Fruit fly (Drosophila melanogaster): Measurements from ENCODE around the gene Ranbp16.

Ranbp16 gene

DNA sequence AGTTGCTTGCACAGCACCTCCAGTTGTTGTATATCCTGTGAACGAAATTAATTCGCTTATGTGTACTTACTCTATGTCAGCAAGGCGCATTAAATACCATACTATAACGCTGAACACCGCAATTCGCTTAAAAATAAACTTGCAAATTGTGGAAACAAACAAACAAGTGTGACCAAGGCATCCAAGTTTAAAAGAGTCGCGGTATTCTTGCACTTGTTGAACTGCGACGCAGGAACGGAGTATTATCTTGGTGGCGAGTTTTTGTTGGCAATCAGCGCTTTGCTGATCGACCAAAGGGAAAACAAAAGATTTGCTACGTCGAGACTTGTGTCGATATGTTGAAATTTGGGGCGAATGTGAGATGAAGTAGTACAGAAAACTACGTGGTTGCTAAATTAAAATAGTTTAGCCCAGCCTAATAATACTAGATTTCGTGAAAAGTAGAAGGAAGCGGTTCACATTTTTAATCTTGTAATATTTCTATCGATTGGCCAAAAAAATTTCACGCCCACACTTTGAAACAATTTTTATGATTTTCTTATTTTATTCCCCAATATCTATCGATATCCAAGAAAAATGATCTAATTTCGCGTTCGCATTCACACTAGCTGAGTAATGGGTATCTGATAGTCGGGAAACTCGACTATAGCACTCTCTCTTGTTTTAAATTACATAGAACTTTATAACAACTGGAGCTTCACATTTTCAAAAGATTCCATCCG, at the start of gene Ranbp16:
Gene Ranbp16, minus strand, starts transcription at position 364 of the 722 bp plus-strand sequence.
- TF ChIP-seq CG17801 (GFP tag; optimal IDR thresholded peaks at IDR 0.05; ENCODE audit: partially characterized antibody), result no peak

DNA sequence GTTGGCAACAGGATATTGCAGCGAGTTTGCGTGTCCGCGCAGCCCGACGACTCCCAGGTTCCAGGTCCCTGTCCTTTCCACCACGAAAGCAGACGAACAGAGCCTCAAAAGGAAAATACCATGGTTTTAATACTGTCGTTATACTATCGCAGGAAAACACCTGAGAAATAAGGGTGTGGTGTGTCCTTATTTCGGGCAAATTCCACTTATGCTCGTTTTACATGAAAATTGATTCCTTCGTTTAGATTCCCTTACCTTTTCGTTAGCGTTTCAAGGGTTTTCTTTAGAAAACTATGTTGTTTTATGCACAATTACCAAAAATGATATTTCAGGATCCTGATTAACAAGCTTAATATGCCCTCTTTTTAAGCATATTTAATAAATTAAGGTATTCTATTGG, 49.2 kb upstream of the Ranbp16 start, which contains the start of gene Cep164:
Gene Cep164, minus strand, starts transcription at position 101 of the 400 bp plus-strand sequence.
- TF ChIP-seq CG17801 (GFP tag; optimal IDR thresholded peaks at IDR 0.05; ENCODE audit: partially characterized antibody), result no peak

DNA sequence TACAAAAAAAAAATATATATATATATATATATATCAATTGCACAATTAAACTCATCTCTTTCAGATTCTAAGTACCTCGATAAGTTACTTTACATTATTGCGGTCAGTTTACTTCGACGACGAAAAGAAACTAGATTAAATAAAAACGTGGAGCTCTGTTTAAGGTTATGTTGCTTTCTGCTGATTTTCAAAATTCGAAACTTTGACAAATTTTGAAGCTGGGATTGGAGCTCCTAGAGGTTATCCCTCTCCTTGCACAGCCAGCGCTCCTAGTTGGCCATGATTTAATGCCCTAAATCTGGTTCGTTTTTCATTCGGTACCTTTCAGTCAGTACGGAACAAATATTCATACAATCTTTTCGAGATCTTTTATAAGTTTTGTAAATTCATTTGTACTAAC, 42.9 kb upstream of the Ranbp16 start, which contains the start of gene CG42766:
Gene CG42766, plus strand, starts transcription at position 301 of the 400 bp plus-strand sequence.
- TF ChIP-seq CG17801 (GFP tag; optimal IDR thresholded peaks at IDR 0.05; ENCODE audit: partially characterized antibody), result no peak

DNA sequence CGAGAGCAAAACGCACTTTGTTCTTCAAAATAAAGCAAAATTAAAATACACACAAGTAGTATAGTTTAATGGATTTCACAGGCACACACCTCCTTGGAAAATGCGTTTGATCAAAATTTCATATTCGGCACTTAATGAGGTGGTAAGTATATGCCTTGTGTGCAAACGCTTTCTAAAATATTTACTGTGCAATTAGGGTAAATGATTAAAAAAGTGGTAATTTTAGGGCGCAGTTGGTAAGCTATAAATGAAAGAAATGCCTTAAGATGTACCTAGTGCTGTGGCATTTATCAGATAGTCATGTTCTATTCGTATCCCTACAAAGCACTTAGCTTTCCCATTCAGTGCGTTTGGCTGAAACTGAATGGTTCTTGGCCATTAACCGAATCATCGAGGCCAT, 40.5 kb upstream of the Ranbp16 start, which contains the start of gene Or13a:
Gene Or13a, plus strand, starts transcription at position 301 of the 400 bp plus-strand sequence.
- no peak for TF ChIP-seq CG17801 (GFP tag; optimal IDR thresholded peaks at IDR 0.05; ENCODE audit: partially characterized antibody)

DNA sequence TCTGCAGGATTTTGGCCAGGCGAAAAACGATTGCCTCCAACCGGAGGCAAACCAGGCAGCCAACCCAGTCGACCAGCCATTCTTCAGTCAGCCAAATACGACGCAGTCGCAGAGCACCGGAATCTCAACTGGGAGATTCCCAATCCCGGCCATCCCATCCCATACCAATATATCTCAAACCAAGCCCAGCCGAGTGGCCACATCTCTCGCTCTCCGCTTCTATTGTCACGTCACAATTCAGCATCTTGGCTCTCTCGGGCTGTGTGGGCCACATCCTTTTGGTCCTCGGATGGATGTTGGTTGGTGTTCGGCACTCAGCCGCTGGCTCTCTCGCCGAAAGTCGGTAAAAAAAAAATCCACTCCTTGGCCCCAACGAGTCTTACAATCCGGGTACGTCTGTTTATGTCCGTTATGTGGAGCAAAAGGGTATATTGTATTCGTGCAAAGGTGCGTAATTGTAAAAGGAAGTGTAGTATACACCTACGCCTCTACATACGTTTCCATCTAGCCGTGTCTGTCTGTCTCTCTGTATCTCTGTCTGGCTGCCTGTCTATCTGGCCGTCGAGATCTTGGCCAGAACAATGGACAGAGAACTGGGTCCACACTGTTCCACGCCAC, 39.6 kb upstream of the Ranbp16 start, which contains the start of gene mmd:
Gene mmd, minus strand, starts transcription at position 3 of the 618 bp plus-strand sequence.
- TF ChIP-seq CG17801 (GFP tag; optimal IDR thresholded peaks at IDR 0.05; ENCODE audit: partially characterized antibody), result no peak

DNA sequence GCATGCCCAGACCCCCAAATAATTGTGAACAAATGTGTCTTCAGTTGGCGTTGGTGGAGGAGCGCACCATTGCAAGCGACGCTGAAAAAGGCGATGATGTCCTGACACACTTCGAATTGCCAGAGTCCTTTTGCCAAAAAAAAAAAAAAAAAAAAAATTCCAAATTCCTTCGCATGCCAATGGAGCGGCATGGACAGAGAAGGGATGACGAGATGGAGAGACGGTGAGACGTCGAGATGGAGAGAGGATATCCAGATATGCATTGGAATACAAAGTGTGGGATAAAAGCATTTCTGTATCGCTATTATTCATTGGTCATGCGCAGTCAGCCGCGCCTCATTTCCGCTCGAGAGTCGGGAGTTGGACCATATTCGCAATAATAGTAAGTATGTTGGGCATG, 37.9 kb upstream of the Ranbp16 start:
- TF ChIP-seq CG17801 (GFP tag; optimal IDR thresholded peaks at IDR 0.05; ENCODE audit: partially characterized antibody), result no peak

DNA sequence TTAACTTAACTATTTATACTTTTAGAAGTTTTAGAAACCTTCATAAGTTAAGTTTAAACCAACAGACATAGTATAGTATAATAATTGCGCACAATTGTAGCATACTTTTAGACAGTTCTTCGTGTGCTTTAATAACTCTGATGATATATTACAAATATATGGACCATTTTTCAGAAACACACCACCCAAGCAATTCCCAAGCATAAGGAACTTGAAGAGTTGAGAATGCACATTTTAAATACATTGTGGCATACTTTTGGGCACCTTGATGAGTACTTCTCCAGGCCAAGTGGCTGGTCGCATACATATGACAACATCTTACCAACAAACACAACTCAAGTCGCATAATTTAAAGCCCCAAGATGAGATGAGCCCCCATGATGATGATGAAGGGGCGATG, 35.9 kb upstream of the Ranbp16 start:
- no peak for TF ChIP-seq CG17801 (GFP tag; optimal IDR thresholded peaks at IDR 0.05; ENCODE audit: partially characterized antibody)

DNA sequence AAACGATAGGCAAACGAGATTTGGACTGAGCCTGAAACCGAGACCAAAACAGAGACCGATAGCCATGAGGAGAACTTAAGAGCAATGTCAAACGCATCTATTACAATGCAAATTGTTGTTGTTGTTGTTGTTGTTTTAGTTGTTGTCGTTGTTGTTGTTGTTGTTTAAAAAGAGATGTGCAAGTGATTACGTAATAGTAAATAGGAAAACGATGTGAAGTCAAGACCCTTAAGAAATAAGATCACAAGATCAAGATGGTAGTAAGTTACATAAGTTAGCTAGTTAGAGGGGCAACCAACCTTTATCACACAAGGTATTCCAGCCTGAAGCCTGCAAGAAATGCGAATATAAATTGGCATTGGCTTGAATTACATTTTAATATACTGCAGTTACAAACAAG, 16.4 kb upstream of the Ranbp16 start:
- TF ChIP-seq CG17801 (GFP tag; optimal IDR thresholded peaks at IDR 0.05; ENCODE audit: partially characterized antibody), result no peak

DNA sequence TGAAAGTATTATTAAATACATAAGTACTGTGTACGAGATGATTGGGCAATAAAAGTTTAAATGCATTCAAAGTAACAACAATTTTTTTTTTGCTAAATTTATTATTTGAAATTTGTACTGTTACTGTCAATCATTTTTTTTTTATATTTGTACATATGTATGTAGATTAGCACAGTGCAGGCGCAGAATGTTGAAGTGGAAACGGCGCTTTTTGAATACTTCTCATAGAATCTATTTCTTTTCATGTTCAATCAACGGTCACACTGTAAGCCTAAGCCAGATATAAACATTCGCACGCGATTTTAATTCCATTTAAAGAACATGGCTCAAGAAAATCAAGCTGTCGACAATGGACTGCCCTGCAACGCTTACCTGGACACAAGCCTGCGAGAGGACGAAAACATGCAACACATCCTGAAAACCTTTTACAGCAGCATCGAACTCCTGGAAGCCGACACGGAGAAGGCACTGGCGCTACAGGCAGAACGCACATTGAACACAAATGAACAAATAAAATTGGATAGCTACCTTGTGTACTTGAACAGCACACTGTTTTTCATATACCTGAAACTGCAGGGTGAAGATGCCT, 11.2 kb upstream of the Ranbp16 start, which contains the start of gene Rrp47:
Gene Rrp47, plus strand, starts transcription at position 163 of the 589 bp plus-strand sequence.
- no peak for TF ChIP-seq CG17801 (GFP tag; optimal IDR thresholded peaks at IDR 0.05; ENCODE audit: partially characterized antibody)

DNA sequence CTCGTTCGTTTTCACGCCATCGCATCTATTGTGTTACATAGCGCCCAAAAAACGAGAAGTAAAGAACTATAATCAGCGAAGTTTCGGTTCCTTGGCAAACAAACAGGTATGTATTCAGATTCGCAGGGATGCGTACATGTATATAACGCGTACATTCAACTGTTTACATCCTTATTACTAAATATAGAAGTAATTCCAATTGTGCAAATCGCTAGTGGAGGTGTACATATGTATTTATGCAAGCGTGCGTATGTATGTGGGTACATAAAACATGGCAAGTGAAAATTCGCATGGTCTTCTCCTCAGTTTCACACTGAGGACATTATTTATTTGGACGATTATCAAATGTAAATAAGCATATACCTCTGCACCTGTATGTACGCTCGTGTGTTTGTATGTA, 7.9 kb upstream of the Ranbp16 start:
- no peak for TF ChIP-seq CG17801 (GFP tag; optimal IDR thresholded peaks at IDR 0.05; ENCODE audit: partially characterized antibody)

DNA sequence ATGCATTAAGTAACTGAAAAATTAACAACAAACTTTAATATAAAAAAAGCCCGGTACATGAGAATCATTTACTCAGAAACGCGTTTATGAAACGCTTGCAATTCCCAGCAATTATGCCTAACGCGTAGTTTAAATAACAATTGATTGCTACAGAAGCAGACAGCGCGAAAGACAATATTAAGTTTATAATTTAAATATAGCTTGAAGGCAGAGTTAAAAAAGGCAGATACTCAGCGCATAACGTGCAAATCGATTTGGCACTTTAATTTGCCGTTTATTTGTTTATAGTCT, 7.2 kb upstream of the Ranbp16 start, which contains the start of gene CG8924:
Gene CG8924, plus strand, starts transcription at position 122 of the 291 bp plus-strand sequence.
- no peak for TF ChIP-seq CG17801 (GFP tag; optimal IDR thresholded peaks at IDR 0.05; ENCODE audit: partially characterized antibody)

DNA sequence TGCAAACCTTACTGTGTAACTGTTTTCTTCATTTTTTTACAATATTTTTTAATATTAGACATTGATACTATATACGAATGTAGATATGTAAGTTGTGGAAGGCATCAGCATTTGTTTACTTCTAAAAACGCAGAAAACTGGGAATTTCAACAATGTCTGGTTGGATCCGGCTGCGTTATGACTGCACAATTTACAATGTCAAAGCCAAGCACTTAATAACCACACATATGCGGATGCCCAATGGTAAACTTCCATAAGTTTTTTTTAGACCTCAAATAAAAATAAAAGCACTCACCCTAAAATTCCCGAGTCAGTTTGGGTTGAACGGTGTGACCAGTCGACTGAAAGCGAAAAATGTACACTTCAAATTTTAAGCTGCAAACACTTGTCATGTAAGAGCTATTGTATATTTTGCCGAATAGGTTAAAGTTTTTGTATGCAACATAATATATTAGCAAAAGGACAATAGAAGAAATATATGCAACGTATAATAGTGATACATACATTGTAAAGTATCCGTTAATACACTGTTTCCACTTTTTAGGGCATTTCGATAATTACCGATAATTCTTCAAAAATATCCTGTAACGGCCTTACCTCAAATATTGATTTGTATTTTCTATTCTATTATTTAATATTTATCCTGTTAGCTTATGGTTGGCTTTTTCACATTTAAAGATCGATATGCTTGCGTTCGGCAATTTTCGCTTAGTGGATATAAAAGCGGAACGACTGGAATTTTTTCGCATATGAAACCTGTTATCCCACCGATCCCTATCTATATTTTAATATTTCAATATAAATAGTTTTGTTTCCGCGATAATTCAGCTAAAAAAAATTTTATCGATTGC, 6.7 kb upstream of the Ranbp16 start, which contains the start of gene Stim:
Gene Stim, minus strand, starts transcription at position 347 of the 851 bp plus-strand sequence.
- TF ChIP-seq CG17801 (GFP tag; optimal IDR thresholded peaks at IDR 0.05; ENCODE audit: partially characterized antibody), result no peak

DNA sequence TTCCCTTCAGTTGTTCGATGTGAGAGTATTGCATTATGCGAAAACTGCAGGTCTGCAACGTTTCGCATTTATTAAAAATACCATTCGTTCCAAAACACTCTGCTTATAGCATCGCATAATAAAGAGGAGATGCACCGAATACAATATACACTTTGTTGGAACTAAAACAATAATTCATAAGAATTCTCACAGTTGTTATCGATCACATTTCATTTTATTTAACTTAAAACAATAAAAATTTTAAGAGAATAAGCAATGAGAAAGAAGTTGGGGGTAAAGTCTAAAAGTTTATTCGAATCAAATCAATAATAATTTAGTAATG, 520 bp upstream of the Ranbp16 start:
- TF ChIP-seq CG17801 (GFP tag; optimal IDR thresholded peaks at IDR 0.05; ENCODE audit: partially characterized antibody), result no peak

DNA sequence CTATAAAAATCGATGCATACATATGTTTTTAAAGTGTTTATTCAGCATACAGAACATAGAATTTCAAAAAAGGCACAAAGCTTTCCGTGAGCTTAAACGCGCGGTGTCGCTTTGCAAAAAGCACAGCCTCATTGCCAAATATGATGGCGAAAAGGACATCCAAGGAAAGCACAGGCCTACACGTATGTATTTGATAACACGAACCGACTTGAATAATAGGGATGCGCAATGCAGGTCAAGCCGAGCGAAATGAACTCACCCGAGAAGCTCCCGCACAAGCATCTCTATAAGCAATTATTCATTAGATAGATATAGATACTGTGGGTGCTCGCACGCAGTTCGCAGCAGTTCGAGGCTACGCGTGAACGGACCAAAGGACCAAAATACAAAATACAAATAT, 8.9 kb downstream of the Ranbp16 start, which contains the start of gene Lcch3:
Gene Lcch3, plus strand, starts transcription at position 301 of the 400 bp plus-strand sequence.
- TF ChIP-seq CG17801 (GFP tag; optimal IDR thresholded peaks at IDR 0.05; ENCODE audit: partially characterized antibody), result no peak

DNA sequence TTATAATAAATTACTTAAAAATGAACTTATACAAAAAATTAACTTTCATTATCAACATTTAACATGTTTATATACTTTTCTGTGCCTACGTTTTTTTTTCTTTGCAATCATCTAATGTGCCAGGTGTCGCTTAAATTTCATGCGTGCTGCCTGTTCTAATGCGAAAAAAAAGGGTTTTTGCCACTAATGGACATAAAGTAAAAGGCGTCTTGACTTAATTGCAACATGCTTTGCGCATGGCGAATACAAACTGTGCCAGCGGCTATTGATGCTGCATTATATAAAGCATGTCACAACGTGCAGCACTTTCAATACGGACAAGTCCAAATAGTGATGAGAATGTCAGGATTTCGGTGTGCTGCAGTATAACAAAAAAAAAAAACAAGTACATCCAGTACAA, 12.0 kb downstream of the Ranbp16 start, which contains the start of gene CG8916:
Gene CG8916, plus strand, starts transcription at position 301 of the 400 bp plus-strand sequence.
- no peak for TF ChIP-seq CG17801 (GFP tag; optimal IDR thresholded peaks at IDR 0.05; ENCODE audit: partially characterized antibody)
